Fruit fly (Drosophila melanogaster) whole organism, embryonic: ENCODE results near the gene Klp64D.

Experiments
- Ada2b ChIP-seq: fragments of 200-800 bp; sonication (Bioruptor generic); IDR thresholded peaks from 2 replicates; pipeline ENCODE4 v1.3.6; 2022; ENCODE audit warnings: missing biosample characterization, missing genetic modification characterization
- Awh ChIP-seq: fragments of 200-800 bp; sonication (Bioruptor generic); IDR thresholded peaks from 2 replicates; pipeline ENCODE4, ENCODE4 v1.3.6; 2022; ENCODE audit warnings: missing biosample characterization, missing genetic modification characterization
- CG10209 ChIP-seq: fragments of 200-800 bp; sonication (Bioruptor generic); optimal IDR thresholded peaks from 3 replicates; lab custom pipeline; 2017; ENCODE audit warnings: missing biosample characterization, mild to moderate bottlenecking, missing genetic modification characterization, missing genetic modification reagents
- CG12219 ChIP-seq: fragments of 200-800 bp; sonication (Bioruptor generic); optimal IDR thresholded peaks from 3 replicates; lab custom pipeline; 2018; ENCODE audit warnings: missing biosample characterization, mild to moderate bottlenecking, missing genetic modification characterization
- CG12659 ChIP-seq: fragments of 200-800 bp; sonication (Bioruptor generic); optimal IDR thresholded peaks from 3 replicates; lab custom pipeline; 2017; ENCODE audit warnings: mild to moderate bottlenecking, missing biosample characterization, missing genetic modification reagents, missing genetic modification characterization
- CG13296 ChIP-seq: fragments of 200-800 bp; sonication (Bioruptor generic); optimal IDR thresholded peaks from 3 replicates; lab custom pipeline; 2018; ENCODE audit warnings: missing biosample characterization, mild to moderate bottlenecking, missing genetic modification characterization
- CG14050 ChIP-seq: fragments of 200-800 bp; sonication (Bioruptor generic); IDR thresholded peaks from 3 replicates; pipeline ENCODE4 v1.3.6; 2022; ENCODE audit warnings: missing biosample characterization, missing genetic modification characterization
- CG14710 ChIP-seq: fragments of 200-800 bp; sonication (Bioruptor generic); optimal IDR thresholded peaks from 3 replicates; lab custom pipeline; 2019; ENCODE audit warnings: missing biosample characterization, mild to moderate bottlenecking, missing genetic modification characterization, moderate library complexity
- CG14860 ChIP-seq: fragments of 200-800 bp; sonication (Bioruptor generic); IDR thresholded peaks from 3 replicates; pipeline ENCODE4 v1.3.6; 2022; ENCODE audit warnings: missing biosample characterization, missing genetic modification characterization; ENCODE audit not compliant: partially characterized antibody
- CG14965 ChIP-seq: fragments of 200-800 bp; sonication (Bioruptor generic); optimal IDR thresholded peaks from 2 replicates; lab custom pipeline; 2016; ENCODE audit warnings: missing biosample characterization, missing genetic modification characterization, borderline replicate concordance
- CG15269 ChIP-seq: fragments of 200-800 bp; sonication (Bioruptor generic); optimal IDR thresholded peaks from 2 replicates; lab custom pipeline; 2018; ENCODE audit warnings: missing biosample characterization, mild to moderate bottlenecking, missing genetic modification characterization, moderate library complexity
- CG2116 ChIP-seq: fragments of 200-800 bp; sonication (Bioruptor generic); optimal IDR thresholded peaks from 3 replicates; lab custom pipeline; 2018; ENCODE audit warnings: missing biosample characterization, mild to moderate bottlenecking, missing genetic modification characterization
- CG2678 ChIP-seq: fragments of 200-800 bp; sonication (Bioruptor generic); optimal IDR thresholded peaks from 3 replicates; lab custom pipeline; 2019; ENCODE audit warnings: missing biosample characterization, mild to moderate bottlenecking, missing genetic modification characterization, moderate library complexity
- CG2712 ChIP-seq: fragments of 200-800 bp; optimal IDR thresholded peaks from 3 replicates; lab custom pipeline; 2019; ENCODE audit warnings: missing biosample characterization, mild to moderate bottlenecking, missing genetic modification characterization, moderate library complexity
- CG34422 ChIP-seq: fragments of 200-800 bp; sonication (Bioruptor generic); IDR thresholded peaks from 3 replicates; pipeline ENCODE4 v1.3.6; 2022; ENCODE audit warnings: missing biosample characterization, missing genetic modification characterization
- CG4282 ChIP-seq: fragments of 200-800 bp; sonication (Bioruptor generic); optimal IDR thresholded peaks from 2 replicates; lab custom pipeline; 2016; ENCODE audit warnings: missing biosample characterization, missing genetic modification characterization
- CG4424 ChIP-seq: fragments of 200-800 bp; sonication (Bioruptor generic); optimal IDR thresholded peaks from 3 replicates; lab custom pipeline; 2016; ENCODE audit warnings: missing biosample characterization, missing genetic modification characterization
- CG4730 ChIP-seq: fragments of 200-800 bp; sonication (Bioruptor generic); IDR thresholded peaks from 2 replicates; pipeline ENCODE4 v1.3.6; 2022; ENCODE audit warnings: missing biosample characterization, missing genetic modification characterization
- CG6272 ChIP-seq: fragments of 200-800 bp; sonication (Bioruptor generic); IDR thresholded peaks from 2 replicates; pipeline ENCODE4 v1.3.6; 2022; ENCODE audit warnings: missing biosample characterization, missing genetic modification characterization
- CG7745 ChIP-seq: fragments of 200-800 bp; sonication (Bioruptor generic); optimal IDR thresholded peaks from 2 replicates; lab custom pipeline; 2018; ENCODE audit warnings: missing biosample characterization, mild to moderate bottlenecking, missing genetic modification characterization, moderate library complexity
- CG9437 ChIP-seq: fragments of 200-800 bp; sonication (Bioruptor generic); optimal IDR thresholded peaks from 2 replicates; lab custom pipeline; 2018; ENCODE audit warnings: missing biosample characterization, mild to moderate bottlenecking, missing genetic modification characterization
- CoRest ChIP-seq: fragments of 200-800 bp; sonication (Bioruptor generic); optimal IDR thresholded peaks from 3 replicates; lab custom pipeline; 2018; ENCODE audit warnings: missing biosample characterization, mild to moderate bottlenecking, missing genetic modification characterization, moderate library complexity
- CrebB ChIP-seq: fragments of 200-800 bp; sonication (Bioruptor generic); optimal IDR thresholded peaks from 3 replicates; lab custom pipeline; 2018; ENCODE audit warnings: missing biosample characterization, mild to moderate bottlenecking, missing genetic modification characterization
- Dll ChIP-seq: fragments of 200-800 bp; sonication (Bioruptor generic); IDR thresholded peaks from 4 replicates; pipeline ENCODE4 v1.3.6; 2022; ENCODE audit warnings: missing biosample characterization, missing genetic modification characterization; ENCODE audit not compliant: partially characterized antibody
- Dref ChIP-seq: fragments of 200-800 bp; sonication (Bioruptor generic); IDR thresholded peaks from 2 replicates; pipeline ENCODE4 v1.3.6; 2022; ENCODE audit warnings: missing biosample characterization, missing genetic modification characterization
- HLH3B ChIP-seq: fragments of 200-800 bp; sonication (Bioruptor generic); IDR thresholded peaks from 2 replicates; pipeline ENCODE4 v1.3.6; 2022; ENCODE audit warnings: missing biosample characterization, missing genetic modification characterization
- Med ChIP-seq: fragments of 200-800 bp; sonication (Bioruptor generic); peaks from one replicate; lab custom pipeline; 2016; ENCODE audit warnings: missing biosample characterization, missing genetic modification characterization, mild to moderate bottlenecking, inconsistent platforms, moderate library complexity
- Oli ChIP-seq: fragments of 200-800 bp; sonication (Bioruptor generic); optimal IDR thresholded peaks from 2 replicates; lab custom pipeline; 2018; ENCODE audit warnings: missing biosample characterization, mild to moderate bottlenecking, missing genetic modification characterization, moderate library complexity
- Rfx ChIP-seq: fragments of 200-800 bp; sonication (Bioruptor generic); IDR thresholded peaks from 2 replicates; pipeline ENCODE4 v1.3.6; 2022; ENCODE audit warnings: missing biosample characterization, missing genetic modification characterization
- Side ChIP-seq: fragments of 200-800 bp; sonication (Bioruptor generic); optimal IDR thresholded peaks from 2 replicates; lab custom pipeline; 2016; ENCODE audit warnings: missing biosample characterization, missing genetic modification characterization
- Sox102F ChIP-seq: fragments of 200-800 bp; sonication (Bioruptor generic); optimal IDR thresholded peaks from 2 replicates; lab custom pipeline; 2018; ENCODE audit warnings: missing biosample characterization, mild to moderate bottlenecking, missing genetic modification characterization, moderate library complexity
- ara ChIP-seq: fragments of 200-800 bp; sonication (Bioruptor generic); IDR thresholded peaks from 2 replicates; pipeline ENCODE4 v1.3.6; 2022; ENCODE audit warnings: missing biosample characterization, missing genetic modification characterization
- chinmo ChIP-seq: fragments of 200-800 bp; sonication (Bioruptor generic); IDR thresholded peaks from 4 replicates; pipeline ENCODE4 v1.3.6; 2022; ENCODE audit warnings: missing biosample characterization, missing genetic modification characterization; ENCODE audit not compliant: partially characterized antibody
- ci ChIP-seq: fragments of 200-800 bp; sonication (Bioruptor generic); IDR thresholded peaks from 3 replicates; pipeline ENCODE4 v1.3.6; 2022; ENCODE audit warnings: missing biosample characterization, missing genetic modification characterization
- emc ChIP-seq: fragments of 200-800 bp; sonication (Bioruptor generic); optimal IDR thresholded peaks from 2 replicates; lab custom pipeline; 2016; ENCODE audit warnings: missing biosample characterization, missing genetic modification characterization
- gce ChIP-seq: fragments of 200-800 bp; sonication (Bioruptor generic); IDR thresholded peaks from 3 replicates; pipeline ENCODE4 v1.3.6; 2022; ENCODE audit warnings: missing biosample characterization, missing genetic modification characterization
- gsb ChIP-seq: fragments of 200-800 bp; sonication (Bioruptor generic); IDR thresholded peaks from 2 replicates; pipeline ENCODE4 v1.3.6; 2022; ENCODE audit warnings: missing biosample characterization, missing genetic modification characterization
- lilli ChIP-seq: fragments of 200-800 bp; sonication (Bioruptor generic); optimal IDR thresholded peaks from 3 replicates; lab custom pipeline; 2016; ENCODE audit warnings: missing biosample characterization, missing genetic modification characterization
- nerfin-2 ChIP-seq: fragments of 200-800 bp; sonication (Bioruptor generic); IDR thresholded peaks from 2 replicates; pipeline ENCODE4 v1.3.6; 2022; ENCODE audit warnings: missing biosample characterization, missing genetic modification characterization; ENCODE audit not compliant: partially characterized antibody
- odd ChIP-seq: fragments of 200-800 bp; sonication (Bioruptor generic); optimal IDR thresholded peaks from 2 replicates; lab custom pipeline; 2017; ENCODE audit warnings: missing biosample characterization, mild to moderate bottlenecking, missing genetic modification characterization
- pb ChIP-seq: fragments of 200-800 bp; sonication (Bioruptor generic); optimal IDR thresholded peaks from 3 replicates; lab custom pipeline; 2016; ENCODE audit warnings: missing biosample characterization, missing genetic modification characterization
- peb ChIP-seq: fragments of 200-800 bp; sonication (Bioruptor generic); IDR thresholded peaks from 2 replicates; pipeline ENCODE4 v1.3.6; 2022; ENCODE audit warnings: missing biosample characterization, missing genetic modification characterization
- pfk ChIP-seq: fragments of 200-800 bp; sonication (Bioruptor generic); optimal IDR thresholded peaks from 2 replicates; lab custom pipeline; 2018; ENCODE audit warnings: missing biosample characterization, mild to moderate bottlenecking, missing genetic modification characterization, moderate library complexity
- repo ChIP-seq: fragments of 200-800 bp; sonication (Bioruptor generic); optimal IDR thresholded peaks from 2 replicates; lab custom pipeline; 2016; ENCODE audit warnings: missing biosample characterization, missing genetic modification characterization
- row ChIP-seq: fragments of 200-800 bp; sonication (Bioruptor generic); IDR thresholded peaks from 3 replicates; pipeline ENCODE4 v1.3.6; 2022; ENCODE audit warnings: missing biosample characterization, missing genetic modification characterization
- stwl ChIP-seq: fragments of 200-800 bp; sonication (Bioruptor generic); optimal IDR thresholded peaks from 3 replicates; lab custom pipeline; 2018; ENCODE audit warnings: missing biosample characterization, mild to moderate bottlenecking, missing genetic modification characterization, moderate library complexity
- tll ChIP-seq, 2 experiments: fragments of 200-800 bp in 1 of 2; fragments of >200 bp in 1 of 2; sonication (Bioruptor generic) in 1 of 2; optimal IDR thresholded peaks; 2 replicates each; lab custom pipeline; 2017 to 2019; ENCODE audit warnings: missing biosample characterization in 2 of 2, missing genetic modification characterization in 2 of 2, mild to moderate bottlenecking in 1 of 2, moderate library complexity in 1 of 2
- unpg ChIP-seq: fragments of 200-800 bp; sonication (Bioruptor generic); optimal IDR thresholded peaks from 3 replicates; lab custom pipeline; 2018; ENCODE audit warnings: missing biosample characterization, mild to moderate bottlenecking, missing genetic modification characterization, moderate library complexity
- usp ChIP-seq: fragments of >200 bp; optimal IDR thresholded peaks from 2 replicates; lab custom pipeline; 2017; ENCODE audit warnings: missing biosample characterization, missing genetic modification characterization
- wdn ChIP-seq: fragments of 200-800 bp; sonication (Bioruptor generic); IDR thresholded peaks from 2 replicates; pipeline ENCODE4 v1.3.6; 2022; ENCODE audit warnings: missing biosample characterization, missing genetic modification characterization

Klp64D gene

DNA sequence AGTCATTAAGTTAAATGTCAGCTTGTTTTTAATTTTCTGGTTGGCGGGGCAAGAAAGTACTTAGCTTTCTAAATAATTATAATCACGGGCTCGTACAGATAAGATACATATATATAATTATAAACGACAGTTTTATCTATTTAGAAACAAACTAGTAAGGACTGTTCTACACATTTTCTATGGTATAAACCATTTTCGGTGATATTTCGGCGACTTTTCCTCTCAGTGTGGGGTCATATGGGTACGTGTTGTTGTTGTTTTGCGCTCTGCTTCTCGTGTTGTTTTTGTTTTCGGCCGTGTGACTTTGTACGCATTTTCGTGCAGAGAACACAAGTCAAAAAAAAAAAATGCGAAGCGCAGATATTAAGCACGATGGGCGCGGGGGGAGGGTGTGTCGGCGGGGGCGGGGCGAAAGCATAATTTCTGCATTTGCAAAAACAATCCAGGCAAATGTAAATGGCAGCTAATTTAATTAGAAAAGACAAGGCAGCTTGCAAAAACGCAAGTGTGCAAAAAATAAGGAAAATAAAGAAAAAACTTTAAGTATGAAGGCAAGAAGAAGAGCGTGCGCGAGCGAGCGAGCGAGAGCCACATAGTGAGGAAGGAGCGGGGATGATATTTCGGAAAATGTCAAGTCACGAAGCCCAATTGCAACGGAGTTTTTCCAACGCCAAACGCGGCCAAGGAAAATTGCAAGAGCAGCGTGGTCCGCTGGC lies 6.1 kb upstream of the Klp64D start (continued):
- TF ChIP-seq usp (GFP tag; lab: Kevin White, UChicago): no peak
- no peak for TF ChIP-seq repo (GFP tag; lab: Kevin White, UChicago)
- peak; percentile 29; the same call in 1 of the 4 replicates for TF ChIP-seq chinmo (GFP tag; lab: Robert Waterston, UW)
- TF ChIP-seq gsb (GFP tag; lab: Robert Waterston, UW): no peak
- TF ChIP-seq ara: no peak
- no peak for TF ChIP-seq wdn (GFP tag; lab: Robert Waterston, UW)
- TF ChIP-seq CG4424 (GFP tag; lab: Kevin White, UChicago): peak; percentile 57
- no peak for TF ChIP-seq CrebB
- TF ChIP-seq lilli: peak; percentile 29
- no peak for TF ChIP-seq CG6272
- TF ChIP-seq pb: no peak
- TF ChIP-seq CG12219 (GFP tag; lab: Kevin White, UChicago): peak; percentile 26
- TF ChIP-seq emc: no peak
- no peak for TF ChIP-seq CG34422 (GFP tag; lab: Robert Waterston, UW)
- TF ChIP-seq HLH3B: no peak
- peak; percentile 58 for TF ChIP-seq CG2678
- TF ChIP-seq Dll: no peak
- no peak for TF ChIP-seq Side
- TF ChIP-seq Med: peak; percentile 80
- no peak for TF ChIP-seq gce (GFP tag; lab: Robert Waterston, UW)
- no peak for TF ChIP-seq CG14965 (GFP tag; lab: Kevin White, UChicago)
- TF ChIP-seq CG7745 (tag; lab: Kevin White, UChicago): no peak
- 0 out of 2 replicates have a peak, but pooled peaks have one; percentile 16 for TF ChIP-seq Rfx (GFP tag; lab: Robert Waterston, UW)
- no peak for TF ChIP-seq CG14050 (GFP tag; lab: Robert Waterston, UW)
- no peak for TF ChIP-seq Awh (GFP tag; lab: Robert Waterston, UW)
- no peak for TF ChIP-seq tll (GFP tag; optimal IDR thresholded peaks at IDR 0.05; lab: Kevin White, UChicago)
- no peak for TF ChIP-seq CG13296
- no peak for TF ChIP-seq CG4282 (GFP tag; lab: Kevin White, UChicago)
- no peak for TF ChIP-seq CG14860
- no peak for TF ChIP-seq nerfin-2 (GFP tag; lab: Robert Waterston, UW)
- no peak for TF ChIP-seq Dref
- TF ChIP-seq CG10209 (GFP tag; lab: Kevin White, UChicago): peak; percentile 49
- TF ChIP-seq Oli: peak; percentile 40
- no peak for TF ChIP-seq pfk (GFP tag; lab: Kevin White, UChicago)
- peak; percentile 31 for TF ChIP-seq CG2116 (GFP tag; lab: Kevin White, UChicago)
- TF ChIP-seq CG14710 (tag; lab: Kevin White, UChicago): no peak
- TF ChIP-seq odd: peak; percentile 16
- peak; percentile 35 for TF ChIP-seq CG9437 (GFP tag; lab: Kevin White, UChicago)
- no peak for TF ChIP-seq CG4730 (GFP tag; lab: Robert Waterston, UW)
- peak; percentile 30 for TF ChIP-seq CoRest (tag; lab: Kevin White, UChicago)
- peak; percentile 48; the same call in 2 of the 3 replicates for TF ChIP-seq row (GFP tag; lab: Robert Waterston, UW)
- peak; percentile 65 for TF ChIP-seq CG15269 (tag; lab: Kevin White, UChicago)
- TF ChIP-seq CG2712: no peak
- TF ChIP-seq ci (GFP tag; lab: Robert Waterston, UW): peak; percentile 66
- TF ChIP-seq stwl (tag; lab: Kevin White, UChicago): no peak
- TF ChIP-seq Sox102F (GFP tag; lab: Kevin White, UChicago): peak; percentile 57
- no peak for TF ChIP-seq peb (GFP tag; lab: Robert Waterston, UW)
- no peak for TF ChIP-seq Ada2b (GFP tag; lab: Robert Waterston, UW)
- peak; percentile 31 for TF ChIP-seq unpg
- no peak for TF ChIP-seq CG12659
